Worm (Caenorhabditis elegans) whole organism, L2 larva: ENCODE measurements around the gene egal-1.

Experiments
- F13H6.1 ChIP-seq: sonication (generic microtip); optimal IDR thresholded peaks from 2 replicates; lab custom pipeline; 2016; ENCODE audit warnings: missing genetic modification characterization, missing compliant biosample characterization
- R02D3.7 ChIP-seq: fragments of 150-350 bp; optimal IDR thresholded peaks from 2 replicates; lab custom pipeline; 2014; ENCODE audit warnings: missing biosample characterization, missing genetic modification characterization
- aly-2 ChIP-seq: fragments of 150-350 bp; optimal IDR thresholded peaks from 2 replicates; lab custom pipeline; 2014; ENCODE audit warnings: missing biosample characterization, missing genetic modification characterization
- ama-1 ChIP-seq: fragments of 150-350 bp; optimal IDR thresholded peaks from 2 replicates; lab custom pipeline; 2018; ENCODE audit warnings: inconsistent platforms
- ceh-82 ChIP-seq: fragments of 150-350 bp; optimal IDR thresholded peaks from 2 replicates; lab custom pipeline; 2014; ENCODE audit warnings: missing biosample characterization, missing genetic modification characterization
- dmd-4 ChIP-seq: sonication (generic microtip); optimal IDR thresholded peaks from 2 replicates; lab custom pipeline; 2017; ENCODE audit warnings: missing biosample characterization, missing genetic modification characterization
- egl-27 ChIP-seq: sonication (generic microtip); optimal IDR thresholded peaks from 3 replicates; lab custom pipeline; 2017; ENCODE audit warnings: missing biosample characterization, missing genetic modification reagents, missing genetic modification characterization
- lin-39 ChIP-seq: fragments of 150-350 bp; optimal IDR thresholded peaks from 2 replicates; lab custom pipeline; 2014; ENCODE audit warnings: missing biosample characterization, missing genetic modification reagents, missing genetic modification characterization
- nhr-11 ChIP-seq: fragments of 150-350 bp; optimal IDR thresholded peaks from 2 replicates; lab custom pipeline; 2014; ENCODE audit warnings: missing biosample characterization, missing genetic modification characterization
- nhr-21 ChIP-seq: fragments of 150-350 bp; optimal IDR thresholded peaks from 2 replicates; lab custom pipeline; 2014; ENCODE audit warnings: missing biosample characterization, missing genetic modification characterization
- nhr-6 ChIP-seq: fragments of 150-350 bp; optimal IDR thresholded peaks from 2 replicates; lab custom pipeline; 2014; ENCODE audit warnings: missing biosample characterization, missing genetic modification characterization
- unc-39 ChIP-seq: fragments of 150-350 bp; optimal IDR thresholded peaks from 2 replicates; lab custom pipeline; 2014; ENCODE audit warnings: missing biosample characterization, missing genetic modification characterization
- unc-62 ChIP-seq: fragments of 150-350 bp; optimal IDR thresholded peaks from 2 replicates; lab custom pipeline; 2014; ENCODE audit warnings: missing biosample characterization, missing genetic modification reagents, missing genetic modification characterization
- ztf-1 ChIP-seq: fragments of 200-800 bp; sonication (Bioruptor generic); conservative IDR thresholded peaks from 2 replicates; pipeline ENCODE4 v1.3.6; 2022; ENCODE audit warnings: missing genetic modification characterization, missing compliant biosample characterization

- TF ChIP-seq nhr-6 (no peak), unc-39 (tag; lab: Kevin White, UChicago) (no peak), lin-39 (tag; lab: Kevin White, UChicago) (no peak), nhr-11 (tag; lab: Kevin White, UChicago) (no peak), ztf-1 (GFP tag; lab: Robert Waterston, UW) (no peak), egl-27 (tag; lab: Kevin White, UChicago) (peak; percentile 66), ama-1 (lab: Kevin White, UChicago) (no peak), R02D3.7 (tag; lab: Kevin White, UChicago) (no peak), F13H6.1 (tag; lab: Kevin White, UChicago) (no peak), aly-2 (no peak), unc-62 (no peak), dmd-4 (tag; lab: Kevin White, UChicago) (no peak), ceh-82 (tag; lab: Kevin White, UChicago) (no peak), nhr-21 (tag; lab: Kevin White, UChicago) (peak; percentile 33)
These were observed 44.3 kb upstream of the egal-1 start for ce11 chrIV:5780234-5780788.
